Worm (Caenorhabditis elegans): ENCODE measurements around the gene snr-6.

ce11 chrIII:12445223-12445622 is 15.8 kb upstream of the snr-6 start:
- TF ChIP-seq nhr-28 (tag; optimal IDR thresholded peaks at IDR 0.05) (no peak), fkh-10 (GFP tag; optimal IDR thresholded peaks at IDR 0.05) (no peak), unc-62 (GFP tag; optimal IDR thresholded peaks at IDR 0.05) (no peak)
